Worm (Caenorhabditis elegans) whole organism, dauer: ENCODE measurements around the gene hecd-1.

ENCODE experiments used
- unc-62 ChIP-seq: sonication (generic microtip); optimal IDR thresholded peaks from 2 replicates; lab custom pipeline; 2017; ENCODE audit warnings: missing biosample characterization, missing genetic modification reagents, missing genetic modification characterization

hecd-1 gene

ce11 chrIV:7111354-7111753 is 33.2 kb downstream of the hecd-1 start, which contains the start of the genes ZC477.7 and ssq-3:
ZC477.7 (minus strand) TSS chrIV:7111454.
ssq-3 (plus strand) TSS chrIV:7111604.
- no peak for TF ChIP-seq unc-62 (GFP tag; lab: Kevin White, UChicago)

DNA sequence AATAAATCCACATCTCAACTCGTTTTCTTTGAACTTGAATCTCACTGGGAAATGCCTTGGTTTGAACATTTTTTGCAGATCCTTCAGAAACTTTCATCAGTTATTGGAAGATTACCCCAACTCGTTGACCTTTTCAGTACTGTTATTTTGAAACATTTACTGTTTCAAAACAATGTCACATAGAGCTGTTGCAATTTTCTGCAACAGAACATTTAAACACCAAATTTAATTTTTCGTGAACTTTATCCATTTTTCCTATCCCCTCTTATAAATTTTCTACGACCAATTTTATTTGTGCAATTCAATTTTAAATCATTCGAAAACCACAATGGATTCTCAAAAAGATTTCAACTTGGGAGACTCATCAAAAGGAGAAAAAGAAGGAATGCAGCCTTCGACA is 36.6 kb downstream of the hecd-1 start, which contains the start of gene ZC477.2:
Gene ZC477.2, plus strand, starts transcription at position 301 of the 400 bp plus-strand sequence.
- TF ChIP-seq unc-62 (GFP tag; lab: Kevin White, UChicago), result no peak

ce11 chrIV:7103211-7103679 is 41.3 kb downstream of the hecd-1 start, which contains the start of the genes rde-8 and ZC477.3:
rde-8 (minus strand) TSS chrIV:7103261.
ZC477.3 (plus strand) TSS chrIV:7103492.
- no peak for TF ChIP-seq unc-62 (GFP tag; lab: Kevin White, UChicago)

DNA sequence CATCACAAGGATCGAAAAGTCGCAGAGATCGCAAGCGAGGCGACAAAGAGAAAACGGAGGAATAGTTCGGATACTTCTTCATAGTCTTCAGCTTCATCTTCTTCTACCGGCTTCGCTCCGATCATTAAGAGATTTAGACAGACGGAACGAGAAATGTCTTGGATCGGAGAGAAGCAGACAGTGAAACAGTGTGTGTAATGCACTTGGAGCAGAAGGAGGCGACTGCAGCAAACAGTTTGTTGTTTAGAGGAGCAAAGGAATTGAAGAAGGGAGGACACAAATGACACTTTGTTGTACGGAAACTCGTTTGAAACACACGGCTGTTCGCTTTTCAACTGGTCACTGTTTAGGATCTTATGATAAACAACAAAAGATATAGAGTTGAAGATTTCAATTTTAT is 45.1 kb downstream of the hecd-1 start:
- TF ChIP-seq unc-62 (GFP tag; lab: Kevin White, UChicago), result no peak

ce11 chrIV:7098509-7099065 is 45.9 kb downstream of the hecd-1 start, which contains the start of gene ZC477.4:
ZC477.4 (minus strand) TSS chrIV:7098784.
- TF ChIP-seq unc-62 (GFP tag; lab: Kevin White, UChicago), result no peak

- no peak for TF ChIP-seq unc-62 (GFP tag; lab: Kevin White, UChicago)
These were observed 47.1 kb downstream of the hecd-1 start for ce11 chrIV:7097450-7097849.

ce11 chrIV:7096097-7096496 is 48.4 kb downstream of the hecd-1 start:
- TF ChIP-seq unc-62 (GFP tag; lab: Kevin White, UChicago), result no peak

DNA sequence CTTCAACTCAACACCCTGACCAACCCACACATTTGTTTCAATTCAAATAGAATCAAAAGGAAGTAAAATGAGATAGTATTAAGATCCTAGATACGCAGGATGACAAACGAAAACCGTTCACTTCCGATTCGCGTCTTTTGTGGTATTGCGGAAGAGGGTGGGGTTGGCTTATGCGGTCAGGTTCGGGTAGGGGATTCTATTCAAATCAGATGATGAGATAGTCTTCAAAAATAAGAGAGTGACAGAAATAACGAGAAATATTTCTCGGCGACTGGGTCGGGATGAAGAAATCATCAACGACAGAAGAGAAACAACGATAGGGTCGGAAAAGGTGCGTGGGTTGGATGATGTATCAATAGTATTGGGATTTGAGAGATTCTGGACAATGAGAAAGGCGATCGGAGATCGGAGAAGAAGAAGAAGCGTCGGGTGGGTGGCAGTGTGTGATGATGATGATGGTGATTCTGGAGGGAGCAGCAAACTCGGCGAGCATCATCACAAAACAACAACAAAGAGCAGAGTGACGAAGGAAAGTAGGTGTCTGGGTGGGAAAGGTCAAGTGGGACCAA is 49.0 kb downstream of the hecd-1 start:
- TF ChIP-seq unc-62 (GFP tag; lab: Kevin White, UChicago), result no peak

DNA sequence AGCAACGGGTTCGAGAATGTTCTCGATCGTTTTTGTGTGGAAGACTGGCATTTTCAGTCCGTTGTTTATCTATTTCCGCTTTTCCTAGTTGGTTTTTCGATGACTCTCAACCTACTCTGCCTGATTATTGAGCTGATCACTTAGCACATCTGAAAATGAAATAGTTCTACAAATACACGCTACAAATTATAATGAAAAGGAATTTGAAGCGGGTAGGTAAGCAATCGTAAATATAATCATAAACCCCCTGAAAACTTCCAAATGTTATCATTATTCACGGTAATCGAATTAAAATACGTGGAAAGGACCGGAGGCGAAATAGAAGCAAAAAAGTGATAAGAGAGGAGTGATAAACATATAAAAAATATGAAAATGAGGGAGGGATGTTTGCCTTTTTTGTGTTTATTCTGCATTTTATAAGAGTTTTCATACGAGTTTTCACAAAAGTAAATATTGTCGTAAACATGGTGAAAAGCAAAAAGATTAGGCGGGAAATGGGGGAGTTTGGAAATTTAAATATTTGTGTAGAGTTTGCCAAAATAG is 50.2 kb downstream of the hecd-1 start, which contains the start of gene deb-1:
Gene deb-1, minus strand, starts transcription at position 51 of the 543 bp plus-strand sequence.
- TF ChIP-seq unc-62 (GFP tag; lab: Kevin White, UChicago), result no peak

DNA sequence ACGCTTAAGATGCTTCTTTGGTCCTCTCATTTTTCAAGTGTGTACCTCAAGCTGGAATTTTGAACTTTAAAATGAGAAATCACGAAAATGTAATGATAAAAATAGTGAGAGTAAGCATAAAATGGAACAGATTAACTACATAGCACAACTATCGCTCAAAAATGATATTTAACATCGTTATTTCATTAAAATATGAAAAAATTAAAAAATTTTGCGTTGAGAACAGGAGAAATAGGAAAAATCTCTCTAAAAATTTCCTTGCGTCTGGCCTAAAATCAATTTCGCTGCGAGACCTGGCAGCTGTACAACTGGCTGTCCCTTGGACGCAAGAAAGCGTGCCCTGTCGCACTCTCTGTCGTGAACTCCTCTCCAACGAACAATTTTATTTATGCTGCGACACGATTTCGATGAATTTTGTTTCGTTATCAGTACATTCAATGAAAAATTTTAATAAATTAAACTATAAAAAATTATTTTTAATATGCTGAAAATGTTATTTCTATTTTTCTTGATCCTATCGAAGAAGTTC is 59.8 kb downstream of the hecd-1 start, which contains the start of gene rps-4:
Gene rps-4, minus strand, starts transcription at position 51 of the 529 bp plus-strand sequence.
- no peak for TF ChIP-seq unc-62 (GFP tag; lab: Kevin White, UChicago)
